Worm (Caenorhabditis elegans) whole organism, L1 larva: Measurements from ENCODE around the gene T03F7.6.

ENCODE experiments used
- C34B4.2 ChIP-seq: sonication (generic microtip); optimal IDR thresholded peaks from 2 replicates; lab custom pipeline; 2017; ENCODE audit warnings: mild to moderate bottlenecking, missing genetic modification characterization, missing compliant biosample characterization
- F16B12.6 ChIP-seq: fragments of 150-350 bp; optimal IDR thresholded peaks from 2 replicates; lab custom pipeline; 2014; ENCODE audit warnings: missing biosample characterization, missing genetic modification characterization
- Y116A8C.19 ChIP-seq: sonication (generic microtip); optimal IDR thresholded peaks from 2 replicates; lab custom pipeline; 2016; ENCODE audit warnings: missing compliant biosample characterization, missing genetic modification characterization, borderline replicate concordance
- blmp-1 ChIP-seq: fragments of 150-350 bp; optimal IDR thresholded peaks from 2 replicates; lab custom pipeline; 2014; ENCODE audit warnings: missing biosample characterization, missing genetic modification characterization
- ceh-63 ChIP-seq: fragments of 200-800 bp; sonication (Bioruptor generic); optimal IDR thresholded peaks from 2 replicates; lab custom pipeline; 2018; ENCODE audit warnings: mild to moderate bottlenecking, missing genetic modification characterization, missing compliant biosample characterization
- ceh-82 ChIP-seq, 3 experiments: fragments of 150-350 bp in 1 of 3; sonication (generic microtip) in 2 of 3; optimal IDR thresholded peaks; 2 replicates each; lab custom pipeline; 2014 to 2017; ENCODE audit warnings: missing biosample characterization in 3 of 3, missing genetic modification characterization in 3 of 3
- ceh-90 ChIP-seq: sonication (generic microtip); optimal IDR thresholded peaks from 2 replicates; lab custom pipeline; 2016; ENCODE audit warnings: missing genetic modification characterization, missing compliant biosample characterization
- efl-1 ChIP-seq, 4 experiments: fragments of 150-350 bp; optimal IDR thresholded peaks in 3 of 4; peaks in 1 of 4; 1 replicate in 1 of 4; 2 replicates in 3 of 4; lab custom pipeline; 2014; ENCODE audit warnings: missing biosample characterization in 2 of 4, missing genetic modification characterization in 2 of 4, missing genetic modification reagents in 2 of 4
- egl-13 ChIP-seq: sonication (generic microtip); optimal IDR thresholded peaks from 2 replicates; lab custom pipeline; 2016; ENCODE audit warnings: missing genotype, missing genetic modification reagents, missing genetic modification characterization, missing compliant biosample characterization
- ets-5 ChIP-seq: fragments of 200-800 bp; sonication (Bioruptor generic); IDR thresholded peaks from 2 replicates; pipeline ENCODE4 v1.3.6; 2022; ENCODE audit warnings: missing genetic modification characterization, missing compliant biosample characterization
- fkh-4 ChIP-seq: sonication (generic microtip); optimal IDR thresholded peaks from 2 replicates; lab custom pipeline; 2016; ENCODE audit warnings: missing compliant biosample characterization, missing genetic modification characterization, borderline replicate concordance
- fkh-8 ChIP-seq: sonication (generic microtip); optimal IDR thresholded peaks from 2 replicates; lab custom pipeline; 2016; ENCODE audit warnings: mild to moderate bottlenecking, missing genetic modification characterization, missing compliant biosample characterization
- fos-1 ChIP-seq: fragments of 150-350 bp; optimal IDR thresholded peaks from 2 replicates; lab custom pipeline; 2014; ENCODE audit warnings: missing biosample characterization, missing genetic modification characterization
- lin-35 ChIP-seq, 2 experiments: fragments of 150-350 bp; optimal IDR thresholded peaks; 2 replicates each; lab custom pipeline; 2014; ENCODE audit warnings: missing biosample characterization in 2 of 2, missing genetic modification characterization in 2 of 2, missing genetic modification reagents in 2 of 2
- lin-39 ChIP-seq: fragments of 150-350 bp; optimal IDR thresholded peaks from 2 replicates; lab custom pipeline; 2014; ENCODE audit warnings: missing biosample characterization, missing genetic modification reagents, missing genetic modification characterization
- lir-3 ChIP-seq: sonication (generic microtip); optimal IDR thresholded peaks from 2 replicates; lab custom pipeline; 2016; ENCODE audit warnings: mild to moderate bottlenecking, missing genetic modification characterization, moderate library complexity, missing compliant biosample characterization; ENCODE audit not compliant: poor library complexity
- mab-9 ChIP-seq: fragments of 200-800 bp; sonication (Bioruptor generic); IDR thresholded peaks from 2 replicates; pipeline ENCODE4 v1.3.6; 2022; ENCODE audit warnings: missing genetic modification reagents, missing genetic modification characterization, missing compliant biosample characterization
- mef-2 ChIP-seq: fragments of 150-350 bp; optimal IDR thresholded peaks from 2 replicates; lab custom pipeline; 2014; ENCODE audit warnings: missing biosample characterization, missing genetic modification characterization
- nhr-19 ChIP-seq: fragments of 200-800 bp; sonication (Bioruptor generic); conservative IDR thresholded peaks from 2 replicates; pipeline ENCODE4 v1.3.6; 2022; ENCODE audit warnings: missing genetic modification characterization, missing compliant biosample characterization
- nhr-28 ChIP-seq: fragments of 150-350 bp; optimal IDR thresholded peaks from 2 replicates; lab custom pipeline; 2014; ENCODE audit warnings: missing biosample characterization, missing genetic modification characterization
- nhr-71 ChIP-seq: sonication (generic microtip); optimal IDR thresholded peaks from 2 replicates; lab custom pipeline; 2016; ENCODE audit warnings: mild to moderate bottlenecking, missing genetic modification characterization, moderate library complexity, missing compliant biosample characterization
- nhr-77 ChIP-seq: fragments of 150-350 bp; optimal IDR thresholded peaks from 2 replicates; lab custom pipeline; 2014; ENCODE audit warnings: missing biosample characterization, missing genetic modification characterization
- nhr-84 ChIP-seq: sonication (generic microtip); optimal IDR thresholded peaks from 2 replicates; lab custom pipeline; 2017; ENCODE audit warnings: missing biosample characterization, missing genetic modification characterization
- pqm-1 ChIP-seq: sonication (generic microtip); optimal IDR thresholded peaks from 3 replicates; lab custom pipeline; 2017; ENCODE audit warnings: missing biosample characterization, missing genetic modification characterization
- skn-1 ChIP-seq: fragments of 150-350 bp; optimal IDR thresholded peaks from 2 replicates; lab custom pipeline; 2014; ENCODE audit warnings: missing biosample characterization, missing genetic modification characterization
- sptf-1 ChIP-seq: fragments of 150-350 bp; optimal IDR thresholded peaks from 2 replicates; lab custom pipeline; 2014; ENCODE audit warnings: missing biosample characterization, missing genetic modification characterization
- sup-37 ChIP-seq: fragments of 200-800 bp; sonication (Bioruptor generic); optimal IDR thresholded peaks from 2 replicates; lab custom pipeline; 2018; ENCODE audit warnings: mild to moderate bottlenecking, missing genetic modification characterization, missing compliant biosample characterization
- unc-130 ChIP-seq: fragments of 150-350 bp; optimal IDR thresholded peaks from 2 replicates; lab custom pipeline; 2017; ENCODE audit warnings: missing biosample characterization, missing genetic modification characterization, inconsistent platforms
- unc-30 ChIP-seq: sonication (generic microtip); optimal IDR thresholded peaks from 2 replicates; lab custom pipeline; 2017; ENCODE audit warnings: missing biosample characterization, missing genetic modification characterization
- unc-86 ChIP-seq: sonication (generic microtip); optimal IDR thresholded peaks from 2 replicates; lab custom pipeline; 2016; ENCODE audit warnings: missing genetic modification characterization, missing compliant biosample characterization
- unc-98 ChIP-seq: fragments of 200-800 bp; sonication (Bioruptor generic); IDR thresholded peaks from 2 replicates; pipeline ENCODE4 v1.3.6; 2022; ENCODE audit warnings: missing genetic modification characterization, missing compliant biosample characterization
- xbp-1 ChIP-seq: sonication (generic microtip); optimal IDR thresholded peaks from 2 replicates; lab custom pipeline; 2016; ENCODE audit warnings: missing genetic modification characterization, missing compliant biosample characterization
- zag-1 ChIP-seq: fragments of 150-350 bp; optimal IDR thresholded peaks from 2 replicates; lab custom pipeline; 2014; ENCODE audit warnings: missing biosample characterization, missing genetic modification characterization
- ztf-4 ChIP-seq: fragments of 150-350 bp; optimal IDR thresholded peaks from 2 replicates; lab custom pipeline; 2014; ENCODE audit warnings: missing biosample characterization, missing genetic modification characterization

T03F7.6 gene

ce11 chrV:11294393-11294792 lies at the start of gene T03F7.6:
TSS of gene T03F7.6 (plus strand) at chrV:11294693.
- TF ChIP-seq lir-3 (tag; lab: Kevin White, UChicago) (no peak), nhr-84 (tag; lab: Kevin White, UChicago) (no peak), mef-2 (no peak)

DNA sequence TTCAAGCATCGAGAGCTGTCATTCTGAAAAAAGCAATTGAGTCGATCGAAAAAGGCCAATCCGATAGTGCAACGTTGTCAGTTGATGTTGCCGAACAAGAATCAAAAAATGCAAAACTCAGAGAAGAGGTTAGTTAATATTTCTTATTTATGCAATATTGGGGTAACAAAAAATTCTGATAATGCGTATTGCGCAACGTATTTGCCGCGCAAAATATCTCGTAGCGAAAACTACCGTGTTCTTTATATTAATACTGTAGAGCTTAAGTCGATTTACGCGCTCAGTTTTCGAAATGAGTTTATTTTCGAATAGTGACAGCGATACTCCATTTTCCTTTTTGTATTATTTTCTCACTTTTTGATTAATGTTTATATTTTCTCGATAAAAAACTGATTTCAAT lies 49.5 kb upstream of the T03F7.6 start:
- TF ChIP-seq lin-39 (tag; lab: Kevin White, UChicago) (no peak), F16B12.6 (tag; lab: Kevin White, UChicago) (no peak), unc-86 (no peak), efl-1 (optimal IDR thresholded peaks at IDR 0.05; lab: Kevin White, UChicago) (no peak), efl-1 (GFP tag; optimal IDR thresholded peaks at IDR 0.05 in 1 of 2; lab: Kevin White, UChicago) (peak in 1 of 2 experiments; percentile 57)

- TF ChIP-seq nhr-28 (tag; lab: Kevin White, UChicago), result no peak
Measured at ce11 chrV:11247846-11248245, 46.6 kb upstream of the T03F7.6 start, which contains the start of gene mam-4. TSS of gene mam-4 (plus strand) at chrV:11248146.

DNA sequence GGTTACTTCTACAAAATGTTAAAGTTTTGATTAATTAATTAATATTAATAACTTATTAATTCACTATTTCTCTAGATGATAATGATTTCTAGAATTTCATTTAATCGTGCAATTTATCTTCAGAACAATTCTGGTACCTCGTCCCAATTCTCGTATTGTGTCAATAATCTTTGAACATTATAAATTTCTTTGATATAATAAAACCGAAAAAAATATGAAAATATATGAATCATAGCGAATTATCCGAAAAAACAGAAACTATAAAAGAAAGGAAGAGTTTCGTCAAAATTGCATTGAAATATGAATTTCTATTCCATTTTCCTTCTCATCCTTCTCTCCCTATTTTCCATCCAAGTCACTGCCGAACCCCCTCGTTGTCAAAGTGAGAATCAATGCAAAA lies 43.8 kb upstream of the T03F7.6 start, which contains the start of gene T19B10.12:
Gene T19B10.12, plus strand, starts transcription at position 301 of the 400 bp plus-strand sequence.
- TF ChIP-seq skn-1 (tag; lab: Kevin White, UChicago) (no peak), pqm-1 (tag; lab: Kevin White, UChicago) (no peak), unc-130 (tag; lab: Kevin White, UChicago) (no peak), ceh-90 (tag; lab: Kevin White, UChicago) (no peak), nhr-71 (tag; lab: Kevin White, UChicago) (no peak), egl-13 (no peak), fos-1 (no peak), Y116A8C.19 (tag; lab: Kevin White, UChicago) (no peak), lin-35 (GFP tag; optimal IDR thresholded peaks at IDR 0.05; lab: Kevin White, UChicago) (no peak), blmp-1 (tag; lab: Kevin White, UChicago) (no peak), nhr-28 (tag; lab: Kevin White, UChicago) (no peak), unc-30 (tag; lab: Kevin White, UChicago) (no peak), fkh-4 (tag; lab: Kevin White, UChicago) (no peak), unc-98 (GFP tag; lab: Robert Waterston, UW) (no peak), C34B4.2 (no peak), lir-3 (tag; lab: Kevin White, UChicago) (no peak)

ce11 chrV:11251798-11252197 lies 42.7 kb upstream of the T03F7.6 start:
- no peak for TF ChIP-seq sptf-1 (tag; lab: Kevin White, UChicago)
- TF ChIP-seq unc-30 (tag; lab: Kevin White, UChicago), result no peak
- no peak for TF ChIP-seq nhr-84 (tag; lab: Kevin White, UChicago)
- TF ChIP-seq egl-13, result no peak
- TF ChIP-seq ztf-4 (tag; lab: Kevin White, UChicago), result no peak
- no peak for TF ChIP-seq ets-5 (GFP tag; lab: Robert Waterston, UW)
- no peak for TF ChIP-seq nhr-77
- no peak for TF ChIP-seq xbp-1
- no peak for TF ChIP-seq lin-35 (GFP tag; optimal IDR thresholded peaks at IDR 0.05; lab: Kevin White, UChicago)
- no peak for TF ChIP-seq nhr-19 (GFP tag; lab: Robert Waterston, UW)
- no peak for TF ChIP-seq fos-1
- no peak for TF ChIP-seq ceh-63 (GFP tag; lab: Kevin White, UChicago)
- TF ChIP-seq sup-37 (GFP tag; lab: Kevin White, UChicago), result no peak
- no peak for TF ChIP-seq ceh-82 (tag; optimal IDR thresholded peaks at IDR 0.05; lab: Kevin White, UChicago)
- no peak for TF ChIP-seq skn-1 (tag; lab: Kevin White, UChicago)
- no peak for TF ChIP-seq zag-1 (tag; lab: Kevin White, UChicago)

- no peak for TF ChIP-seq fkh-8 (tag; lab: Kevin White, UChicago)
- TF ChIP-seq unc-130 (tag; lab: Kevin White, UChicago), result no peak
- no peak for TF ChIP-seq mab-9 (GFP tag; lab: Robert Waterston, UW)
- no peak for TF ChIP-seq efl-1 (optimal IDR thresholded peaks at IDR 0.05; lab: Kevin White, UChicago)
- TF ChIP-seq efl-1 (GFP tag; optimal IDR thresholded peaks at IDR 0.05 in 1 of 2; lab: Kevin White, UChicago), result peak in 1 of 2 experiments; percentile 9
- no peak for TF ChIP-seq mef-2
Measured at ce11 chrV:11252429-11252828, 42.1 kb upstream of the T03F7.6 start, which contains the start of gene srsx-33. TSS of gene srsx-33 (minus strand) at chrV:11252529.
